Fruit fly (Drosophila melanogaster) whole organism, adult: Measurements from ENCODE around the gene Bicra.

ENCODE experiments used
- CG11617 ChIP-seq: fragments of 200-800 bp; sonication (Bioruptor generic); optimal IDR thresholded peaks from 2 replicates; lab custom pipeline; 2017; ENCODE audit warnings: mild to moderate bottlenecking, missing biosample characterization, missing genetic modification reagents, missing genetic modification characterization
- CG12768 ChIP-seq: fragments of 200-800 bp; sonication (Bioruptor generic); optimal IDR thresholded peaks from 2 replicates; lab custom pipeline; 2017; ENCODE audit warnings: missing biosample characterization, missing genetic modification characterization, mild to moderate bottlenecking, moderate library complexity, missing genetic modification reagents
- CG14711 ChIP-seq: fragments of 200-800 bp; sonication (Bioruptor generic); optimal IDR thresholded peaks from 2 replicates; lab custom pipeline; 2018; ENCODE audit warnings: missing biosample characterization, mild to moderate bottlenecking, missing genetic modification characterization, moderate library complexity
- CG1620 ChIP-seq: fragments of 200-800 bp; sonication (Bioruptor generic); optimal IDR thresholded peaks from 2 replicates; lab custom pipeline; 2016; ENCODE audit warnings: missing biosample characterization, missing genetic modification characterization
- CG33017 ChIP-seq: fragments of 200-800 bp; sonication (Bioruptor generic); optimal IDR thresholded peaks from 2 replicates; lab custom pipeline; 2018; ENCODE audit warnings: missing biosample characterization, mild to moderate bottlenecking, missing genetic modification characterization, moderate library complexity
- CG5204 ChIP-seq: fragments of 200-800 bp; sonication (Bioruptor generic); optimal IDR thresholded peaks from 2 replicates; lab custom pipeline; 2016; ENCODE audit warnings: missing biosample characterization, missing genetic modification characterization
- CG7045 ChIP-seq: fragments of 200-800 bp; sonication (Bioruptor generic); optimal IDR thresholded peaks from 2 replicates; lab custom pipeline; 2017; ENCODE audit warnings: missing biosample characterization, mild to moderate bottlenecking, missing genetic modification characterization
- CG7101 ChIP-seq: fragments of 200-800 bp; sonication (Bioruptor generic); optimal IDR thresholded peaks from 2 replicates; lab custom pipeline; 2018; ENCODE audit warnings: missing biosample characterization, mild to moderate bottlenecking, missing genetic modification characterization, moderate library complexity
- Clk ChIP-seq: fragments of 200-800 bp; sonication (Bioruptor generic); optimal IDR thresholded peaks from 2 replicates; lab custom pipeline; 2017; ENCODE audit warnings: missing biosample characterization, missing genetic modification characterization
- Crg-1 ChIP-seq: fragments of 200-800 bp; sonication (Bioruptor generic); optimal IDR thresholded peaks from 2 replicates; lab custom pipeline; 2016; ENCODE audit warnings: missing biosample characterization, missing genetic modification characterization
- Hr96 ChIP-seq: fragments of 200-800 bp; sonication (Bioruptor generic); optimal IDR thresholded peaks from 2 replicates; lab custom pipeline; 2016; ENCODE audit warnings: missing biosample characterization, missing genetic modification characterization
- Mnt ChIP-seq: fragments of 200-800 bp; sonication (Bioruptor generic); optimal IDR thresholded peaks from 2 replicates; lab custom pipeline; 2016; ENCODE audit warnings: missing biosample characterization, mild to moderate bottlenecking, missing genetic modification characterization
- bab1 ChIP-seq: fragments of 200-800 bp; sonication (Bioruptor generic); optimal IDR thresholded peaks from 3 replicates; lab custom pipeline; 2019; ENCODE audit warnings: missing biosample characterization, mild to moderate bottlenecking, missing genetic modification characterization, moderate library complexity
- cic ChIP-seq: fragments of 200-800 bp; sonication (Bioruptor generic); optimal IDR thresholded peaks from 2 replicates; lab custom pipeline; 2017; ENCODE audit warnings: missing biosample characterization, mild to moderate bottlenecking, missing genetic modification characterization, moderate library complexity
- cnc ChIP-seq, 2 experiments: fragments of >200 bp; optimal IDR thresholded peaks; 2 replicates each; lab custom pipeline; 2017
- kay ChIP-seq: fragments of 200-800 bp; sonication (Bioruptor generic); peaks from one replicate; lab custom pipeline; 2016; ENCODE audit warnings: missing biosample characterization, missing genetic modification characterization, borderline replicate concordance
- ovo ChIP-seq: fragments of 200-800 bp; sonication (Bioruptor generic); optimal IDR thresholded peaks from 2 replicates; lab custom pipeline; 2016; ENCODE audit warnings: missing biosample characterization, missing genetic modification characterization
- pad ChIP-seq: fragments of 200-800 bp; sonication (Bioruptor generic); optimal IDR thresholded peaks from 3 replicates; lab custom pipeline; 2017; ENCODE audit warnings: missing biosample characterization, missing genetic modification characterization, mild to moderate bottlenecking, moderate library complexity, missing genetic modification reagents
- tj ChIP-seq: fragments of 200-800 bp; sonication (Bioruptor generic); optimal IDR thresholded peaks from 3 replicates; lab custom pipeline; 2017; ENCODE audit warnings: missing biosample characterization, mild to moderate bottlenecking, missing genetic modification characterization, moderate library complexity
- toe ChIP-seq: fragments of 200-800 bp; sonication (Bioruptor generic); optimal IDR thresholded peaks from 2 replicates; lab custom pipeline; 2016; ENCODE audit warnings: missing biosample characterization, missing genetic modification characterization

Gene Bicra

dm6 chr3R:29038960-29039581 is 23.8 kb upstream of the Bicra start, which contains the start of the genes Slu7 and Pkc98E:
TSS of gene Slu7 (minus strand) at chr3R:29039071.
TSS of gene Pkc98E (plus strand) at chr3R:29039156.
- TF ChIP-seq cic (GFP tag; lab: Kevin White, UChicago) (peak; percentile 35), tj (GFP tag; lab: Kevin White, UChicago) (no peak), ovo (GFP tag; lab: Kevin White, UChicago) (peak; percentile 63), kay (GFP tag; lab: Kevin White, UChicago) (no peak), Hr96 (GFP tag; lab: Kevin White, UChicago) (peak; percentile 67), CG1620 (GFP tag; lab: Kevin White, UChicago) (peak; percentile 90), bab1 (GFP tag; lab: Kevin White, UChicago) (peak; percentile 66), cnc (optimal IDR thresholded peaks at IDR 0.05; lab: Kevin White, UChicago) (no peak), CG7045 (GFP tag; lab: Kevin White, UChicago) (peak; percentile 47), CG11617 (GFP tag; lab: Kevin White, UChicago) (peak; percentile 10), toe (GFP tag; lab: Kevin White, UChicago) (peak; percentile 65), CG33017 (tag; lab: Kevin White, UChicago) (peak; percentile 37), CG7101 (peak; percentile 82), CG12768 (GFP tag; lab: Kevin White, UChicago) (peak; percentile 79), CG5204 (GFP tag; lab: Kevin White, UChicago) (peak; percentile 70), Clk (peak; percentile 65), Mnt (GFP tag; lab: Kevin White, UChicago) (peak; percentile 81), CG14711 (tag; lab: Kevin White, UChicago) (peak; percentile 62), Crg-1 (GFP tag; lab: Kevin White, UChicago) (peak; percentile 87), pad (GFP tag; lab: Kevin White, UChicago) (peak; percentile 80)

DNA sequence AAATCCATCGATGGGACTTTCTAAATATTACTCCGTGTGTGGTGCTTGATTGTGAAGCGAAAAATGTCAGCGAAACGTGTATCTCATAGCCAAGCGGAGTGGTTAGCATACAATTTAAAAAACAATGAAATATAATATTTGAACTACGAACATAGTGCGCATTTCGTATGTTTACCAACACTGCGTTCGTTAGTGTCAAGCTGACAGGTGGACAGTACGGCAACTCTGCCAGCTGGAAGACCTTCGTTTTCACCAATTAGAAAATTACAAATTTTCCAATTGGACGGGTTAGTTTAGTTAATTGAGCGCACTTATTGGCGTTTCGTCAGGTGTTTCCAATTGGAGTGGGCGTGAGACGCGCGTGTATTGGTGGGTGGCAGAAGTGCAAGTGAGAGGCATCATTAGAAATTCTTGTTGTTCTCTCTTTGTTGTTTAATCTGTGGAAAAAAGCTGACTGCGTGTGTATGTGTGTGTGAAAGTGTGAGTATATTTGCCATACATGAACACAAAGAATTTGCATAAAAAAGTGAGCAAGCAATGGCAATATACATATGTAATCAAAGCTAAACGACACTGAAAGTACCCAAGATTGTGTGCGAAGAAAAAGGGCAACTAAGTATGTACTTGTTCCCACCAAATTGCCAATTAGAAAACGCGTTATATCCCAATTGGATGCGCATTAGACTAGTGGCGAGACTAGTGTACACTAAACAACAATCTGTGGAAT is 23.0 kb upstream of the Bicra start:
- TF ChIP-seq ovo (GFP tag; lab: Kevin White, UChicago) (peak; percentile 4), cnc (optimal IDR thresholded peaks at IDR 0.05; lab: Kevin White, UChicago) (no peak), Clk (no peak), CG7045 (GFP tag; lab: Kevin White, UChicago) (peak; percentile 19), toe (GFP tag; lab: Kevin White, UChicago) (no peak), Crg-1 (GFP tag; lab: Kevin White, UChicago) (peak; percentile 71), CG12768 (GFP tag; lab: Kevin White, UChicago) (no peak), Hr96 (GFP tag; lab: Kevin White, UChicago) (no peak), CG33017 (tag; lab: Kevin White, UChicago) (no peak), pad (GFP tag; lab: Kevin White, UChicago) (peak; percentile 35), CG7101 (no peak), cic (GFP tag; lab: Kevin White, UChicago) (peak; percentile 21), bab1 (GFP tag; lab: Kevin White, UChicago) (no peak), tj (GFP tag; lab: Kevin White, UChicago) (peak; percentile 12), CG5204 (GFP tag; lab: Kevin White, UChicago) (no peak), CG14711 (tag; lab: Kevin White, UChicago) (peak; percentile 30), CG1620 (GFP tag; lab: Kevin White, UChicago) (peak; percentile 61), Mnt (GFP tag; lab: Kevin White, UChicago) (peak; percentile 47), CG11617 (GFP tag; lab: Kevin White, UChicago) (peak; percentile 39), kay (GFP tag; lab: Kevin White, UChicago) (no peak)

DNA sequence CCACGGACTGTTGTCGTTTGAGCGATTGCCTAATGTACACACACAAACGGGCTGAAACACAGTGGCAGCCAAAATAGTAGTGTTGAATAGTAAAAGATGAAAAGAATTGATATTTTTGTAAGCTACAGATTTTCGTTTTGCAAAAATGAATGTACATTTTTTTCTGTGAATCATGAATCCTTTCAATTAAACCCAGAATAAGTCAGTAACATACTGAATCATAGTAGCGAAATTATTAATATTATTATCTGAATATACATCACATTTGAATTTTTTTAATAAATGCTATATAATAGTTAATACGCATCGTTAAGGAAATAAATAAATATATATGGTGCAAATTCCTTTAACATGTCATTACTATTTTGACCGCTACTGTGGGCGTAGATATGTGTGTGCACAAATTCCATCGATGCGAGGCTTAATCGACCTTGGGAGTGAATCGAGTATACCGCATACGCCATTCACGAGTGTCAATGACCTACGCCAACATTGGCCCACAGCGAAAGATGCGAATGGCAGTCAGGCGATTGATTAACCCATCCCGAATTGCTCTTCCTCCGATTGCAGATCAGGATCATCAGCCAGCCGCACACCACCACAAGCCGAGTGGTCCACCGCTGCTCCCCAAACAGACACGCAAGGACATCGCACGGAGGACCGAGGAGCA is 22.2 kb upstream of the Bicra start:
- TF ChIP-seq Hr96 (GFP tag; lab: Kevin White, UChicago) (no peak), cnc (optimal IDR thresholded peaks at IDR 0.05; lab: Kevin White, UChicago) (no peak), tj (GFP tag; lab: Kevin White, UChicago) (no peak), CG5204 (GFP tag; lab: Kevin White, UChicago) (no peak), Mnt (GFP tag; lab: Kevin White, UChicago) (no peak), ovo (GFP tag; lab: Kevin White, UChicago) (peak; percentile 10), CG12768 (GFP tag; lab: Kevin White, UChicago) (peak; percentile 1), CG7045 (GFP tag; lab: Kevin White, UChicago) (peak; percentile 66), CG11617 (GFP tag; lab: Kevin White, UChicago) (peak; percentile 35), cic (GFP tag; lab: Kevin White, UChicago) (no peak), Crg-1 (GFP tag; lab: Kevin White, UChicago) (no peak), Clk (no peak), toe (GFP tag; lab: Kevin White, UChicago) (no peak), pad (GFP tag; lab: Kevin White, UChicago) (no peak), CG7101 (peak; percentile 56), kay (GFP tag; lab: Kevin White, UChicago) (peak; percentile 53), CG14711 (tag; lab: Kevin White, UChicago) (peak; percentile 66), CG1620 (GFP tag; lab: Kevin White, UChicago) (no peak), bab1 (GFP tag; lab: Kevin White, UChicago) (no peak), CG33017 (tag; lab: Kevin White, UChicago) (peak; percentile 69)

DNA sequence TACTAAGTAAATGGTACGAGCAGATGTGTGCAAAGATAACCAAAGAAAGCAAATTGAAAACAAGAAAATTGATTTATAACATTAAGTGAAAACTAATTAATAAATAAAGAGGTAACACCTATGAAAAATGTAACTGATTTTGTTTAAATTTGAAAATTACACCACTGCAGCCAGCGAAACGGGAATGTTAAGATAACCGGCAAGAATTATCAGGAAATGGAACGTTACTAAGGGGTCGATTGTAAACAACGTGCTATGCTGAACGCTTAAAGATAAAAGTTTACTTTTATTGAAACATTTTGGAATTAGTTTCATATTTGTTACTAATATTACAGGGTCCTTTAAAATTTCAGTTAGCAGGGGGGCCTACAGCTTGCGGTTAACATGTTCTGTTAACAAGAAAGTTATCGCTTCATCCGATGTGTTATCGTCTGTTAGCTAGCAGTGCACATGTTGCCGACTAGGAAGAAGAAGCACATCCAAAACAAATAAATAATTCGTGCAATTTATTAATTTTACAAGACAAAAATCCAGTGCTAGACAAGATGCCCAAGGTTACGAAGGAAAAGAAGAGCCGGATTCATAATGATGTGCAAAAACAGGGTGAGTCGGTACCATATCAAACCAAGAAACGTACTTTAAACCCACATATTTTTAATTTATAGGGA is 13.7 kb upstream of the Bicra start, which contains the start of gene CG11837:
CG11837 (plus strand) TSS at position 439 of the 668 bp plus-strand sequence.
- TF ChIP-seq Crg-1 (GFP tag; lab: Kevin White, UChicago), result no peak
- no peak for TF ChIP-seq ovo (GFP tag; lab: Kevin White, UChicago)
- peak; percentile 95 for TF ChIP-seq Mnt (GFP tag; lab: Kevin White, UChicago)
- no peak for TF ChIP-seq cnc (optimal IDR thresholded peaks at IDR 0.05; lab: Kevin White, UChicago)
- no peak for TF ChIP-seq toe (GFP tag; lab: Kevin White, UChicago)
- TF ChIP-seq kay (GFP tag; lab: Kevin White, UChicago), result peak; percentile 91
